Fruit fly (Drosophila melanogaster): ENCODE data around the gene CG13101.

Gene CG13101

dm6 chr2L:8951184-8951934 lies 33.3 kb downstream of the CG13101 start, which contains the start of gene C1GalTA (continued):
- TF ChIP-seq Neu2 (GFP tag; optimal IDR thresholded peaks at IDR 0.05; ENCODE audit: borderline replicate concordance) (no peak), mam (GFP tag; optimal IDR thresholded peaks at IDR 0.05) (peak; percentile 56), CoRest (tag; optimal IDR thresholded peaks at IDR 0.05) (peak; percentile 100), BEAF-32 (GFP tag; optimal IDR thresholded peaks at IDR 0.05) (no peak), CG15696 (tag; optimal IDR thresholded peaks at IDR 0.05) (peak; percentile 95), sd (tag; optimal IDR thresholded peaks at IDR 0.05) (peak; percentile 95), salm (tag; optimal IDR thresholded peaks at IDR 0.05) (peak; percentile 98), sim (GFP tag; IDR thresholded peaks at IDR 0.05) (peak; percentile 96), h (optimal IDR thresholded peaks at IDR 0.05) (no peak), Mrtf (GFP tag; IDR thresholded peaks at IDR 0.05) (peak; percentile 90; the same call in 2 of the 3 replicates), emc (GFP tag; optimal IDR thresholded peaks at IDR 0.05) (peak; percentile 39), Doc2 (GFP tag; IDR thresholded peaks at IDR 0.05) (no peak), E2f2 (GFP tag; IDR thresholded peaks at IDR 0.05) (peak; percentile 83), ems (GFP tag; optimal IDR thresholded peaks at IDR 0.05) (peak; percentile 64), Rfx (GFP tag; IDR thresholded peaks at IDR 0.05) (peak; percentile 94), Trl (optimal IDR thresholded peaks at IDR 0.05) (peak; percentile 79 to 92), Trl (GFP tag; optimal IDR thresholded peaks at IDR 0.05) (peak; percentile 67), CG7839 (tag; optimal IDR thresholded peaks at IDR 0.05) (peak; percentile 99), lola (GFP tag; optimal IDR thresholded peaks at IDR 0.05) (peak in 1 of 3 experiments; percentile 98), Ets97D (GFP tag; optimal IDR thresholded peaks at IDR 0.05) (no peak), Sry-δ (GFP tag; optimal IDR thresholded peaks at IDR 0.05) (no peak), CG2120 (GFP tag; optimal IDR thresholded peaks at IDR 0.05) (peak; percentile 89), Hr3 (GFP tag; optimal IDR thresholded peaks at IDR 0.05) (peak; percentile 97), CG9727 (GFP tag; optimal IDR thresholded peaks at IDR 0.05) (peak; percentile 99), CG5245 (GFP tag; optimal IDR thresholded peaks at IDR 0.05) (peak; percentile 84), CG6254 (GFP tag; optimal IDR thresholded peaks at IDR 0.05) (peak; percentile 93), CG8089 (GFP tag; optimal IDR thresholded peaks at IDR 0.05) (peak; percentile 62), bcd (GFP tag; optimal IDR thresholded peaks at IDR 0.05) (peak; percentile 97), NK7.1 (GFP tag; optimal IDR thresholded peaks at IDR 0.05) (peak; percentile 43), sens (GFP tag) (peak; percentile 93), CG13775 (GFP tag; optimal IDR thresholded peaks at IDR 0.05) (peak; percentile 97), Hsf (GFP tag; optimal IDR thresholded peaks at IDR 0.05) (peak; percentile 79), CG30020 (tag; optimal IDR thresholded peaks at IDR 0.05) (peak; percentile 92), CG11695 (GFP tag; IDR thresholded peaks at IDR 0.05) (peak; percentile 99), Optix (GFP tag; IDR thresholded peaks at IDR 0.05) (0 out of 3 replicates have a peak, but pooled peaks have one; percentile 62), CG18476 (GFP tag; optimal IDR thresholded peaks at IDR 0.05) (peak; percentile 87), Drgx (GFP tag; IDR thresholded peaks at IDR 0.05) (peak; percentile 97), CG9932 (GFP tag; IDR thresholded peaks at IDR 0.05) (peak; percentile 92), CG3995 (GFP tag; optimal IDR thresholded peaks at IDR 0.05) (peak; percentile 43), CG10209 (GFP tag; optimal IDR thresholded peaks at IDR 0.05) (peak; percentile 97), CG10543 (GFP tag; optimal IDR thresholded peaks at IDR 0.05) (peak; percentile 95), chm (GFP tag; IDR thresholded peaks at IDR 0.05) (peak; percentile 92), zfh2 (GFP tag; optimal IDR thresholded peaks at IDR 0.05) (peak; percentile 73), pnt (GFP tag; optimal IDR thresholded peaks at IDR 0.05) (peak; percentile 53), CG32772 (GFP tag; IDR thresholded peaks at IDR 0.05) (peak; percentile 94), CG15601 (tag; optimal IDR thresholded peaks at IDR 0.05) (peak; percentile 97), HLHmδ (GFP tag; optimal IDR thresholded peaks at IDR 0.05) (no peak), Hmr (GFP tag; optimal IDR thresholded peaks at IDR 0.05) (peak; percentile 99), tgo (GFP tag; IDR thresholded peaks at IDR 0.05) (peak; percentile 98), nerfin-1 (tag; optimal IDR thresholded peaks at IDR 0.05) (peak; percentile 98)
